Worm (Caenorhabditis elegans) whole organism, early embryonic: ENCODE data around the gene F17C11.4.

Source experiments
- B0310.2 ChIP-seq: sonication (generic microtip); optimal IDR thresholded peaks from 2 replicates; lab custom pipeline; 2016; ENCODE audit warnings: mild to moderate bottlenecking, missing genetic modification characterization, missing compliant biosample characterization
- F13C5.2 ChIP-seq: sonication (generic microtip); optimal IDR thresholded peaks from 2 replicates; lab custom pipeline; 2017; ENCODE audit warnings: mild to moderate bottlenecking, missing genetic modification characterization, inconsistent platforms, missing compliant biosample characterization
- aly-1 ChIP-seq: sonication (generic microtip); optimal IDR thresholded peaks from 2 replicates; lab custom pipeline; 2016; ENCODE audit warnings: missing genetic modification characterization, missing compliant biosample characterization
- ama-1 ChIP-seq: fragments of 150-350 bp; optimal IDR thresholded peaks from 2 replicates; lab custom pipeline; 2014
- ceh-13 ChIP-seq: fragments of 200-800 bp; sonication (Bioruptor generic); optimal IDR thresholded peaks from 2 replicates; lab custom pipeline; 2018; ENCODE audit warnings: mild to moderate bottlenecking, missing genetic modification characterization, missing compliant biosample characterization
- ceh-36 ChIP-seq: sonication (generic microtip); optimal IDR thresholded peaks from 2 replicates; lab custom pipeline; 2016; ENCODE audit warnings: missing genetic modification characterization, inconsistent platforms, missing compliant biosample characterization
- ets-7 ChIP-seq: sonication (generic microtip); optimal IDR thresholded peaks from 2 replicates; lab custom pipeline; 2016; ENCODE audit warnings: missing genotype, missing genetic modification characterization, missing compliant biosample characterization
- flt-1 ChIP-seq: fragments of 200-800 bp; sonication (Bioruptor generic); IDR thresholded peaks from 2 replicates; pipeline ENCODE4 v1.3.6; 2022; ENCODE audit warnings: missing genetic modification characterization, missing compliant biosample characterization
- hmbx-1 ChIP-seq: sonication (generic microtip); optimal IDR thresholded peaks from 2 replicates; lab custom pipeline; 2016; ENCODE audit warnings: mild to moderate bottlenecking, missing genetic modification characterization, missing compliant biosample characterization
- hmg-4 ChIP-seq: fragments of 200-800 bp; sonication (Bioruptor generic); optimal IDR thresholded peaks from 2 replicates; lab custom pipeline; 2018; ENCODE audit warnings: mild to moderate bottlenecking, missing genetic modification characterization, missing compliant biosample characterization
- hnd-1 ChIP-seq: sonication (generic microtip); optimal IDR thresholded peaks from 2 replicates; lab custom pipeline; 2016; ENCODE audit warnings: missing genetic modification characterization, missing compliant biosample characterization
- pes-1 ChIP-seq: fragments of 200-800 bp; sonication (Bioruptor generic); IDR thresholded peaks from 2 replicates; pipeline ENCODE4 v1.3.6; 2022; ENCODE audit warnings: missing genetic modification reagents, missing genetic modification characterization, missing compliant biosample characterization
- scrt-1 ChIP-seq: fragments of 200-800 bp; sonication (Bioruptor generic); IDR thresholded peaks from 2 replicates; pipeline ENCODE4 v1.3.6; 2022; ENCODE audit warnings: missing genetic modification characterization, missing compliant biosample characterization
- sea-1 ChIP-seq: fragments of 200-800 bp; sonication (Bioruptor generic); conservative IDR thresholded peaks from 2 replicates; pipeline ENCODE4 v1.3.6; 2022; ENCODE audit warnings: missing genetic modification characterization, missing compliant biosample characterization
- tbx-11 ChIP-seq: fragments of 200-800 bp; sonication (Bioruptor generic); IDR thresholded peaks from 2 replicates; pipeline ENCODE4 v1.3.6; 2022; ENCODE audit warnings: missing genetic modification characterization, missing compliant biosample characterization
- tbx-37 ChIP-seq: fragments of 200-800 bp; sonication (Bioruptor generic); conservative IDR thresholded peaks from 2 replicates; pipeline ENCODE4 v1.3.6; 2022; ENCODE audit warnings: missing genetic modification reagents, missing genetic modification characterization, missing compliant biosample characterization
- tra-4 ChIP-seq: sonication (generic microtip); optimal IDR thresholded peaks from 2 replicates; lab custom pipeline; 2017; ENCODE audit warnings: missing genetic modification characterization, missing compliant biosample characterization

The F17C11.4 gene

DNA sequence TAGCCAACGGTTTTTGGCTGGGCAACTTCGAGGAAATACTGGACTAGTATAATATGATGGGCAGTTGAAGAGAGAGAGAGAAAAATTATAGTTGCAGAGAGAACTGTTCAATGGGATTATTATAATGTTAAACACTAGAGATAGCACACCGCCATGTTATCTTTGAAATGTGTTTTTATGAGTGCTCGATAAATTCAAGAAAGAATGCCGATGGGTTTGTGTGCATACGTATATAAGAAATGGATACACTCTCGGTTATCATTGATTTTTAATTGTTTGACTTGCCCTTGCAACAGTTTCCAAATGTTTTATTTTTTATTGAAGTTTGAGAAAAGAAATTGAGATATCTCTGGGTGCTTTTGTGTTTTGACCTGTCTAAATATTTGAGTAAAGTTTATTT lies 15.0 kb upstream of the F17C11.4 start, which contains the start of gene F17C11.12:
Gene F17C11.12, minus strand, starts transcription at position 240 of the 400 bp plus-strand sequence.
- TF ChIP-seq hnd-1 (tag; lab: Kevin White, UChicago), result no peak
- TF ChIP-seq tra-4 (tag; lab: Kevin White, UChicago), result no peak
- TF ChIP-seq ceh-36, result no peak
- no peak for TF ChIP-seq flt-1 (GFP tag; lab: Robert Waterston, UW)
- TF ChIP-seq tbx-37 (GFP tag; lab: Robert Waterston, UW), result no peak
- no peak for TF ChIP-seq tbx-11

DNA sequence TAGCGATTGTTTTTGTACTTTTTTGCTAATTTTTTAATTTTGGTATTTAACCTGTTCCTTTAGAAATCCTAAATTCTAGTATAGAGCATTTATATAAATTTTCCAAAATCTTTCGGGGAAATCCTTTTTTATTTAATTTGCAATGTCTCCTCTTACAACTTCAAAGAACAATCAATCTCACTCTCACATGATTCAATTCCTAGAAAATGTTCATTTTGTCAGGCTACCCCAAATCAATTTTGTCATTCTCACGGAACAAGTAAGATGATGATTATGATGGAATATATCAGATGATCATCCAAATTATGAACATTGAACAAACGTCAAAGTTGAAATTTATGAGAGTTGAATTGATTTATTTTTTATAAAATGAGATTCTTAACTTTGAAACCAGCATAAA lies 14.4 kb upstream of the F17C11.4 start:
- TF ChIP-seq pes-1 (GFP tag; lab: Robert Waterston, UW), result no peak
- no peak for TF ChIP-seq B0310.2 (tag; lab: Kevin White, UChicago)
- no peak for TF ChIP-seq hnd-1 (tag; lab: Kevin White, UChicago)
- no peak for TF ChIP-seq tbx-11

DNA sequence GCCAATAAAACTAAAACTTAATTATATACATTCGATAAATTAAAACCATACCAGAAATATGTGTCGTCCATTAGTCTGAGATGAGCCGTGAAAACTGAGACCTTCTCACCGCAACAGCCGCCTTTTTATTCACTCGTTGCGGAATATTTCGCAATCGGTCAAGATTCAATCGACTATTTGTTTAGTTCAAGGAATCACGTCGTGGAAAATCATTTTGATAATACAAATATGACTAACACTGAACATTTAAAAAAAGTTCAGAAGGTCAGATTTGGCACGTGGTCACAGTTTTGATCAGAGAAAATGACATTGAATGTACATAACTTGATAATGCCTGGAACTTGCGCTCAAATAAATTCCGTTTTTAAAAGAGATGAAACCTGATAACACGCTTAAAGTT lies 12.9 kb upstream of the F17C11.4 start, which contains the start of gene F17C11.11:
Gene F17C11.11, minus strand, starts transcription at position 79 of the 400 bp plus-strand sequence.
- TF ChIP-seq hnd-1 (tag; lab: Kevin White, UChicago) (no peak), pes-1 (GFP tag; lab: Robert Waterston, UW) (no peak), ets-7 (no peak), B0310.2 (tag; lab: Kevin White, UChicago) (no peak), tbx-37 (GFP tag; lab: Robert Waterston, UW) (no peak), flt-1 (GFP tag; lab: Robert Waterston, UW) (no peak), sea-1 (GFP tag; lab: Robert Waterston, UW) (no peak), hmbx-1 (no peak), scrt-1 (GFP tag; lab: Robert Waterston, UW) (no peak), ceh-36 (no peak), hmg-4 (GFP tag; lab: Kevin White, UChicago) (no peak), aly-1 (tag; lab: Kevin White, UChicago) (no peak), tra-4 (tag; lab: Kevin White, UChicago) (no peak), F13C5.2 (tag; lab: Kevin White, UChicago) (no peak)

DNA sequence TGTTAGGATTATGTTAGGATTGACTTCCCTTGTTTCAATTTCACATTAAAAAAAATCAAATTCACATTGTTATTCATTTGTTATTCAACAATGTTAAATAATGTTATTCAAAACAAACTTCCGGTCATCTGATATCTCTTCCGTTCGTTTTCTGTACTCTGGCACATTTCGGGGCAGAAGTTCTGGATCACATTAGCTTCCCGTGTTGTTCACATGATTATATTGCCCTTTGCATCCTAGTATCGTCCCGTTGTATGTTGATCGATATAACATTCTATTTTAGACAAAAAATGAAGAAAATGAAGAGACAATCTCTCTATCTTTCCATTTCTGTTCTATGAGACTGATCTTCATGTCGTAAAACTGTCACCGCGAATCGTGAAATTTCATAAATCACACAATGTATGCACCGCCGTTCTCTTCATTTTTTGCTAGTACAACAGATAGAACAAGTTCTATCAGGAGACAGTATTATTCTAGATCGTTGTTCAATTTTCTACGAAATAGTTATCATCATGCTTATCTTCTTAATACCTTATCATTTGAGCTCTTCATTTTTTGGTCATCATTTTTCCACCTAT lies 11.6 kb upstream of the F17C11.4 start:
- no peak for TF ChIP-seq hnd-1 (tag; lab: Kevin White, UChicago)
- no peak for TF ChIP-seq tra-4 (tag; lab: Kevin White, UChicago)
- no peak for TF ChIP-seq F13C5.2 (tag; lab: Kevin White, UChicago)
- no peak for TF ChIP-seq ceh-36
- no peak for TF ChIP-seq tbx-37 (GFP tag; lab: Robert Waterston, UW)
- TF ChIP-seq hmbx-1, result no peak
- no peak for TF ChIP-seq ets-7

DNA sequence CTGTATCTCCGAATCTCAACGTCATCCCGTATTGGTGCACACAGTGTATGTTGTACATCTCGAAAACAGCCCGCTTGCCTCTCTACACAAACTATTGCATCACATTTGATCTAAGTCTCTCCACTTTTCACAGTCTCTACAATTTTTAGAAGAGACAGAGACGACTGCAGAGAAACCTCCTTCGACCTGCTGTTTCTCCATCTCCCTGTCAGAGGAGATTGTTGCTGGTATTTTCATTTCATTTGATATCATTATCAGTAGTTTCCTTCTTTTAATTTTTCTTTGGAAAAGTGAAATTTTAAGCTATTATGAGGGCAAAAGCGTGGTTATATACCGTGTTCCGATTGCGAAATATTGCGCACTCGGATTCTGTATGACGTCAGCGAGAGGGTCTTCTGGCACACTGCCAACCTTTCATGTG lies 11.1 kb upstream of the F17C11.4 start:
- no peak for TF ChIP-seq ets-7
- TF ChIP-seq pes-1 (GFP tag; lab: Robert Waterston, UW), result no peak
- no peak for TF ChIP-seq F13C5.2 (tag; lab: Kevin White, UChicago)
- TF ChIP-seq flt-1 (GFP tag; lab: Robert Waterston, UW), result no peak
- no peak for TF ChIP-seq tbx-37 (GFP tag; lab: Robert Waterston, UW)
- no peak for TF ChIP-seq ceh-36
- no peak for TF ChIP-seq B0310.2 (tag; lab: Kevin White, UChicago)
- TF ChIP-seq tbx-11, result no peak
- no peak for TF ChIP-seq hmg-4 (GFP tag; lab: Kevin White, UChicago)
- no peak for TF ChIP-seq hmbx-1
- TF ChIP-seq scrt-1 (GFP tag; lab: Robert Waterston, UW), result no peak
- TF ChIP-seq ceh-13, result no peak
- no peak for TF ChIP-seq tra-4 (tag; lab: Kevin White, UChicago)
- TF ChIP-seq hnd-1 (tag; lab: Kevin White, UChicago), result no peak
- TF ChIP-seq aly-1 (tag; lab: Kevin White, UChicago), result no peak
- TF ChIP-seq ama-1 (lab: Kevin White, UChicago), result no peak
- TF ChIP-seq sea-1 (GFP tag; lab: Robert Waterston, UW), result no peak

DNA sequence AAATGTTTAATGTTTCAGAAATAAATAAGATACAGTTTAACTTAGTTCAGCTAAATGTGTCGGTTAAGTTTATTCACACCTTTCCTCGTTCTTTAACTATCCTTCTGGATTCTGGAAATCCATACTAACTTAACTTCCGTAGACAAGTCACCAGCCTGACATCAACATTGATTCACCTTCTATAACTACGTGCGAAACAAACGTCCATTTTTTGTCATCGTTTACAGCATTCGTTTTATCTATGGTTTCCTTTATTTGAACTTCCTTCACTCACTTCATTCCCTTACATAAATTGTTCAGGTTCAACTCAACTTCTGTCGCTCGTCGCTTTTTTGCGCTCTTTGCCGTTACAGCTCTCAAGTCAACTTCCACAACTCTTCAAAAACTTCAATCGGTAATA lies 10.5 kb upstream of the F17C11.4 start, which contains the start of gene F17C11.26:
Gene F17C11.26, plus strand, starts transcription at position 301 of the 400 bp plus-strand sequence.
- TF ChIP-seq flt-1 (GFP tag; lab: Robert Waterston, UW), result no peak
- TF ChIP-seq pes-1 (GFP tag; lab: Robert Waterston, UW), result no peak
- no peak for TF ChIP-seq scrt-1 (GFP tag; lab: Robert Waterston, UW)
- no peak for TF ChIP-seq hmbx-1
- TF ChIP-seq sea-1 (GFP tag; lab: Robert Waterston, UW), result no peak
- TF ChIP-seq hnd-1 (tag; lab: Kevin White, UChicago), result no peak
- no peak for TF ChIP-seq hmg-4 (GFP tag; lab: Kevin White, UChicago)
- TF ChIP-seq ceh-36, result no peak
- no peak for TF ChIP-seq tbx-37 (GFP tag; lab: Robert Waterston, UW)
- no peak for TF ChIP-seq ets-7
- TF ChIP-seq B0310.2 (tag; lab: Kevin White, UChicago), result no peak
- no peak for TF ChIP-seq tra-4 (tag; lab: Kevin White, UChicago)
- no peak for TF ChIP-seq ceh-13
- TF ChIP-seq F13C5.2 (tag; lab: Kevin White, UChicago), result no peak

DNA sequence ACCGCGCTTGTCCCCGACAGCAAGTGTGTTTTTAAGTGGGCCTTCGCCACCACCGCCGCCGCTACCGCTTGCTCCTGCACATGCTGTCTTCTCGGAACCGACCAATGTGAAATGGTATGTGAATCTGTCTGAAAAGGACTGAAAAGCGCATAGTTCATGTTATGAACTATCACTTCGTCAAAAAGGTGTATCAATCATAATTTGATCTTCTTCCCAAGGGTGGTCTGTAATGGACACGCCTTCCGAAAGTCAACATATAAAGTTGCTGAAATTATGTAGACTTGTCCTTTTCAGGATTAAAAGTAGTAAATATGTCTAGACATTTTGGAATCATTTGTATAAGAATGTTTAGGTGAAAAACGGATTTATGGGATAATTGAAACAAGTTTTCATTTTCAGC lies 9.5 kb upstream of the F17C11.4 start, which contains the start of gene zip-9:
Gene zip-9, plus strand, starts transcription at position 301 of the 400 bp plus-strand sequence.
- no peak for TF ChIP-seq hmbx-1
- no peak for TF ChIP-seq ceh-36
- no peak for TF ChIP-seq F13C5.2 (tag; lab: Kevin White, UChicago)
- no peak for TF ChIP-seq flt-1 (GFP tag; lab: Robert Waterston, UW)
- TF ChIP-seq ets-7, result no peak
- no peak for TF ChIP-seq tra-4 (tag; lab: Kevin White, UChicago)
- no peak for TF ChIP-seq tbx-37 (GFP tag; lab: Robert Waterston, UW)
- TF ChIP-seq pes-1 (GFP tag; lab: Robert Waterston, UW), result no peak
- no peak for TF ChIP-seq tbx-11
- no peak for TF ChIP-seq sea-1 (GFP tag; lab: Robert Waterston, UW)
- no peak for TF ChIP-seq hnd-1 (tag; lab: Kevin White, UChicago)
- no peak for TF ChIP-seq ceh-13
- TF ChIP-seq B0310.2 (tag; lab: Kevin White, UChicago), result no peak
- TF ChIP-seq ama-1 (lab: Kevin White, UChicago), result no peak
- TF ChIP-seq scrt-1 (GFP tag; lab: Robert Waterston, UW), result no peak
- no peak for TF ChIP-seq aly-1 (tag; lab: Kevin White, UChicago)
